Fruit fly (Drosophila melanogaster) whole organism, embryonic: ENCODE data around the gene ph-d.
A peak's percentile ranks its signal among the peaks of the same experiment; 100 is the strongest.

ENCODE experiments used
- Abd-B ChIP-seq: fragments of 200-800 bp; sonication (Bioruptor generic); optimal IDR thresholded peaks from 2 replicates; lab custom pipeline; 2018; ENCODE audit warnings: missing biosample characterization, mild to moderate bottlenecking, missing genetic modification characterization, moderate library complexity
- Blimp-1 ChIP-seq: fragments of 200-800 bp; sonication (Bioruptor generic); optimal IDR thresholded peaks from 3 replicates; lab custom pipeline; 2018; ENCODE audit warnings: missing biosample characterization, missing genetic modification characterization, mild to moderate bottlenecking, moderate library complexity, missing genetic modification reagents
- BtbVII ChIP-seq: fragments of 200-800 bp; sonication (Bioruptor generic); optimal IDR thresholded peaks from 3 replicates; lab custom pipeline; 2017; ENCODE audit warnings: missing biosample characterization, mild to moderate bottlenecking, missing genetic modification characterization
- CG10267 ChIP-seq: fragments of 200-800 bp; sonication (Bioruptor generic); optimal IDR thresholded peaks from 2 replicates; lab custom pipeline; 2018; ENCODE audit warnings: missing biosample characterization, mild to moderate bottlenecking, missing genetic modification characterization, moderate library complexity
- CG11560 ChIP-seq: fragments of 200-800 bp; sonication (Bioruptor generic); IDR thresholded peaks from 3 replicates; pipeline ENCODE4 v1.3.6; 2022; ENCODE audit warnings: missing biosample characterization, missing genetic modification characterization
- CG15601 ChIP-seq: fragments of 200-800 bp; sonication (Bioruptor generic); optimal IDR thresholded peaks from 3 replicates; lab custom pipeline; 2019; ENCODE audit warnings: missing biosample characterization, mild to moderate bottlenecking, missing genetic modification characterization, moderate library complexity
- CG17361 ChIP-seq: fragments of 200-800 bp; sonication (Bioruptor generic); IDR thresholded peaks from 3 replicates; pipeline ENCODE4 v1.3.6; 2022; ENCODE audit warnings: missing biosample characterization, missing genetic modification characterization
- CG18619 ChIP-seq: fragments of 200-800 bp; sonication (Bioruptor generic); optimal IDR thresholded peaks from 3 replicates; lab custom pipeline; 2017; ENCODE audit warnings: missing biosample characterization, mild to moderate bottlenecking, missing genetic modification characterization
- CG2116 ChIP-seq: fragments of 200-800 bp; sonication (Bioruptor generic); optimal IDR thresholded peaks from 3 replicates; lab custom pipeline; 2018; ENCODE audit warnings: missing biosample characterization, mild to moderate bottlenecking, missing genetic modification characterization
- CG31365 ChIP-seq: fragments of 200-800 bp; sonication (Bioruptor generic); optimal IDR thresholded peaks from 2 replicates; lab custom pipeline; 2018; ENCODE audit warnings: missing biosample characterization, mild to moderate bottlenecking, missing genetic modification characterization
- CG34224 ChIP-seq: fragments of 200-800 bp; sonication (Bioruptor generic); IDR thresholded peaks from 3 replicates; pipeline ENCODE4 v1.3.6; 2022; ENCODE audit warnings: missing biosample characterization, missing genetic modification characterization; ENCODE audit not compliant: partially characterized antibody
- CG3838 ChIP-seq: fragments of 200-800 bp; sonication (Bioruptor generic); optimal IDR thresholded peaks from 3 replicates; lab custom pipeline; 2016; ENCODE audit warnings: missing biosample characterization, missing genetic modification characterization
- CG3847 ChIP-seq: fragments of 200-800 bp; sonication (Bioruptor generic); IDR thresholded peaks from 2 replicates; pipeline ENCODE4 v1.3.6; 2022; ENCODE audit warnings: missing biosample characterization, missing genetic modification characterization
- CG4282 ChIP-seq: fragments of 200-800 bp; sonication (Bioruptor generic); optimal IDR thresholded peaks from 2 replicates; lab custom pipeline; 2016; ENCODE audit warnings: missing biosample characterization, missing genetic modification characterization
- CG4360 ChIP-seq: fragments of 200-800 bp; sonication (Bioruptor generic); IDR thresholded peaks from 2 replicates; pipeline ENCODE4 v1.3.6; 2022; ENCODE audit warnings: missing biosample characterization, missing genetic modification characterization
- CG6654 ChIP-seq: fragments of 200-800 bp; sonication (Bioruptor generic); optimal IDR thresholded peaks from 2 replicates; lab custom pipeline; 2017; ENCODE audit warnings: missing biosample characterization, mild to moderate bottlenecking, missing genetic modification characterization
- CG8765 ChIP-seq: fragments of 200-800 bp; sonication (Bioruptor generic); IDR thresholded peaks from 2 replicates; pipeline ENCODE4 v1.3.6; 2022; ENCODE audit warnings: missing biosample characterization, missing genetic modification characterization
- CG8944 ChIP-seq: fragments of 200-800 bp; sonication (Bioruptor generic); optimal IDR thresholded peaks from 3 replicates; lab custom pipeline; 2016; ENCODE audit warnings: missing biosample characterization, missing genetic modification characterization
- CTCF ChIP-seq: fragments of 200-800 bp; sonication (Bioruptor generic); optimal IDR thresholded peaks from 2 replicates; lab custom pipeline; 2017; ENCODE audit warnings: missing biosample characterization, mild to moderate bottlenecking, missing genetic modification characterization, moderate library complexity
- Camta ChIP-seq: fragments of 200-800 bp; sonication (Bioruptor generic); optimal IDR thresholded peaks from 2 replicates; lab custom pipeline; 2016; ENCODE audit warnings: missing biosample characterization, missing genetic modification characterization
- Dp ChIP-seq: fragments of 200-800 bp; sonication (Bioruptor generic); optimal IDR thresholded peaks from 2 replicates; lab custom pipeline; 2018; ENCODE audit warnings: missing biosample characterization, mild to moderate bottlenecking, missing genetic modification characterization, moderate library complexity
- Drgx ChIP-seq: fragments of 200-800 bp; sonication (Bioruptor generic); IDR thresholded peaks from 2 replicates; pipeline ENCODE4 v1.3.6; 2022; ENCODE audit warnings: missing biosample characterization, missing genetic modification characterization
- Fer3 ChIP-seq: fragments of 200-800 bp; sonication (Bioruptor generic); optimal IDR thresholded peaks from 2 replicates; lab custom pipeline; 2018; ENCODE audit warnings: missing biosample characterization, mild to moderate bottlenecking, missing genetic modification characterization, moderate library complexity
- HLH54F ChIP-seq: fragments of 200-800 bp; sonication (Bioruptor generic); optimal IDR thresholded peaks from 3 replicates; lab custom pipeline; 2016; ENCODE audit warnings: missing biosample characterization, missing genetic modification characterization
- Hr3 ChIP-seq: fragments of 200-800 bp; sonication (Bioruptor generic); optimal IDR thresholded peaks from 3 replicates; lab custom pipeline; 2016; ENCODE audit warnings: missing biosample characterization, missing genetic modification characterization
- Med ChIP-seq: fragments of 200-800 bp; sonication (Bioruptor generic); peaks from one replicate; lab custom pipeline; 2016; ENCODE audit warnings: missing biosample characterization, missing genetic modification characterization, mild to moderate bottlenecking, inconsistent platforms, moderate library complexity
- NC2β ChIP-seq: fragments of 200-800 bp; sonication (Bioruptor generic); optimal IDR thresholded peaks from 2 replicates; lab custom pipeline; 2016; ENCODE audit warnings: missing biosample characterization, missing genetic modification characterization
- Nf-YB ChIP-seq: fragments of 200-800 bp; sonication (Bioruptor generic); optimal IDR thresholded peaks from 3 replicates; lab custom pipeline; 2019; ENCODE audit warnings: missing biosample characterization, mild to moderate bottlenecking, missing genetic modification characterization, moderate library complexity
- NfI ChIP-seq: fragments of 200-800 bp; sonication (Bioruptor generic); optimal IDR thresholded peaks from 3 replicates; lab custom pipeline; 2018; ENCODE audit warnings: missing biosample characterization, mild to moderate bottlenecking, missing genetic modification characterization, moderate library complexity
- Sry-δ ChIP-seq: fragments of 200-800 bp; sonication (Bioruptor generic); optimal IDR thresholded peaks from 2 replicates; lab custom pipeline; 2016; ENCODE audit warnings: missing biosample characterization, missing genetic modification characterization
- al ChIP-seq: fragments of 200-800 bp; sonication (Bioruptor generic); IDR thresholded peaks from 2 replicates; pipeline ENCODE4 v1.3.6; 2022; ENCODE audit warnings: missing biosample characterization, missing genetic modification characterization
- ato ChIP-seq: fragments of 200-800 bp; sonication (Bioruptor generic); IDR thresholded peaks from 2 replicates; pipeline ENCODE4 v1.3.6; 2022; ENCODE audit warnings: missing biosample characterization, missing genetic modification characterization; ENCODE audit not compliant: partially characterized antibody
- bowl ChIP-seq: fragments of 200-800 bp; sonication (Bioruptor generic); IDR thresholded peaks from 2 replicates; pipeline ENCODE4 v1.3.6; 2022; ENCODE audit warnings: missing biosample characterization, missing genetic modification characterization
- cas ChIP-seq: fragments of 200-800 bp; sonication (Bioruptor generic); IDR thresholded peaks from 2 replicates; pipeline ENCODE4 v1.3.6; 2022; ENCODE audit warnings: missing biosample characterization, missing genetic modification characterization
- caup ChIP-seq: fragments of 200-800 bp; sonication (Bioruptor generic); optimal IDR thresholded peaks from 3 replicates; lab custom pipeline; 2017; ENCODE audit warnings: missing biosample characterization, mild to moderate bottlenecking, missing genetic modification characterization, moderate library complexity; ENCODE audit not compliant: severe bottlenecking
- chinmo ChIP-seq: fragments of 200-800 bp; sonication (Bioruptor generic); IDR thresholded peaks from 4 replicates; pipeline ENCODE4 v1.3.6; 2022; ENCODE audit warnings: missing biosample characterization, missing genetic modification characterization; ENCODE audit not compliant: partially characterized antibody
- ewg ChIP-seq: fragments of 200-800 bp; sonication (Bioruptor generic); optimal IDR thresholded peaks from 3 replicates; lab custom pipeline; 2017; ENCODE audit warnings: mild to moderate bottlenecking, missing biosample characterization, missing genetic modification reagents, missing genetic modification characterization
- gfzf ChIP-seq: fragments of 200-800 bp; sonication (Bioruptor generic); optimal IDR thresholded peaks from 2 replicates; lab custom pipeline; 2016; ENCODE audit warnings: missing biosample characterization, mild to moderate bottlenecking, missing genetic modification characterization, moderate library complexity
- her ChIP-seq: fragments of 200-800 bp; sonication (Bioruptor generic); optimal IDR thresholded peaks from 2 replicates; lab custom pipeline; 2016; ENCODE audit warnings: missing biosample characterization, missing genetic modification characterization
- insv ChIP-seq, 2 experiments: fragments of 200-800 bp; sonication (Bioruptor generic); optimal IDR thresholded peaks; 3 replicates each; lab custom pipeline; 2016 to 2018; ENCODE audit warnings: missing biosample characterization in 2 of 2, missing genetic modification characterization in 2 of 2
- kni ChIP-seq: fragments of 200-800 bp; sonication (Bioruptor generic); optimal IDR thresholded peaks from 3 replicates; lab custom pipeline; 2017; ENCODE audit warnings: mild to moderate bottlenecking, missing biosample characterization, missing genetic modification reagents, missing genetic modification characterization
- lab ChIP-seq: fragments of 200-800 bp; sonication (Bioruptor generic); optimal IDR thresholded peaks from 3 replicates; lab custom pipeline; 2017; ENCODE audit warnings: missing biosample characterization, missing genetic modification characterization, mild to moderate bottlenecking, moderate library complexity, missing genetic modification reagents
- lbe ChIP-seq: fragments of 200-800 bp; sonication (Bioruptor generic); optimal IDR thresholded peaks from 2 replicates; lab custom pipeline; 2016; ENCODE audit warnings: missing biosample characterization, mild to moderate bottlenecking, missing genetic modification characterization
- nmo ChIP-seq: fragments of 200-800 bp; sonication (Bioruptor generic); optimal IDR thresholded peaks from 2 replicates; lab custom pipeline; 2018; ENCODE audit warnings: missing biosample characterization, mild to moderate bottlenecking, missing genetic modification characterization, moderate library complexity
- pfk ChIP-seq: fragments of 200-800 bp; sonication (Bioruptor generic); optimal IDR thresholded peaks from 2 replicates; lab custom pipeline; 2018; ENCODE audit warnings: missing biosample characterization, mild to moderate bottlenecking, missing genetic modification characterization, moderate library complexity
- sd ChIP-seq: fragments of 200-800 bp; sonication (Bioruptor generic); optimal IDR thresholded peaks from 3 replicates; lab custom pipeline; 2018; ENCODE audit warnings: missing biosample characterization, mild to moderate bottlenecking, missing genetic modification characterization, moderate library complexity
- shn ChIP-seq: fragments of 200-800 bp; sonication (Bioruptor generic); optimal IDR thresholded peaks from 3 replicates; lab custom pipeline; 2016; ENCODE audit warnings: missing biosample characterization, missing genetic modification characterization
- sug ChIP-seq: fragments of 200-800 bp; optimal IDR thresholded peaks from 2 replicates; lab custom pipeline; 2019; ENCODE audit warnings: missing biosample characterization, mild to moderate bottlenecking, missing genetic modification characterization, moderate library complexity
- unc-4 ChIP-seq: fragments of 200-800 bp; sonication (Bioruptor generic); IDR thresholded peaks from 2 replicates; pipeline ENCODE4 v1.3.6; 2022; ENCODE audit warnings: missing biosample characterization, missing genetic modification characterization; ENCODE audit not compliant: partially characterized antibody

Gene ph-d

DNA sequence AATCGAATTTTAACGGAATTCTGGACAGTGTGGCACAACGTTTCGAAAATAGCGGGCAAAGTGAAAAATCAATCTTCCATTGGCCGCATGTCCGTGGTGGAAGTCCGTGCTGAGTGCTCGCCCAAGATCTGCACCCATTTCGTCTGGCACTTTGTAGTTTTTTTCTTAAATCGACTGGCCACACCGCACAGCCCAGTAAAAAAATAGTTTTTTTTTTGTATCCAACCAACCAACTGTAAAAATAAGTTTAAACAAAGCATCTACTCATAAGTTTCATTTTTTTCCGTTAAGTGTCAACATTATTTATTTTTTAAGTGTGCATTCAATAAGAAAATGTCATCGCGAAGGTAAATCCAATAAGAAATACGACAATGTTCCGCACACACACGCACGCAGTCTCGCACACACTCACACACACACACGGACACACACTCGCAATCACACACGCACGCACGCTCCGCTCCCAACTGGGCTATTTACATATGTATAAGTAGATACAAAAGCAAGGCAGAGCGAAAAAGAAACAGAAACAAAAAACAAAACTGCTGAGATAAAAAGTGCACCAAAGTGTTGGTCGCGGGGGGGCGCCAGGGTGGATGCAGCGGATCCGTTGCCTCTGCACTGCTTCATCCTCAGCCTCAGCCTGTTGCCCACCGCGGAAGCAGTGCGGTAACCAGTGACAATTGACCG lies 28.9 kb downstream of the ph-d start, which contains the start of gene csw (continued):
- peak; percentile 22 for TF ChIP-seq caup (GFP tag; lab: Kevin White, UChicago)
- peak; percentile 35 for TF ChIP-seq sd (tag; lab: Kevin White, UChicago)
- TF ChIP-seq al (GFP tag; lab: Robert Waterston, UW): no peak
- TF ChIP-seq Nf-YB (GFP tag; lab: Kevin White, UChicago): peak; percentile 23
- peak; percentile 95 for TF ChIP-seq CG10267 (tag; lab: Kevin White, UChicago)
- no peak for TF ChIP-seq pfk (GFP tag; lab: Kevin White, UChicago)
- TF ChIP-seq CG8765 (GFP tag; lab: Robert Waterston, UW): no peak
- TF ChIP-seq CG6654 (GFP tag; lab: Kevin White, UChicago): no peak
- no peak for TF ChIP-seq CG4360 (GFP tag; lab: Robert Waterston, UW)
- peak; percentile 3 for TF ChIP-seq Hr3 (GFP tag; lab: Kevin White, UChicago)
- peak; percentile 75 for TF ChIP-seq Dp (GFP tag; lab: Kevin White, UChicago)
- TF ChIP-seq Blimp-1: peak; percentile 29
- TF ChIP-seq shn: peak; percentile 44
- peak; percentile 31; the same call in 1 of the 3 replicates for TF ChIP-seq CG17361 (GFP tag; lab: Robert Waterston, UW)
- 0 out of 2 replicates have a peak, but pooled peaks have one; percentile 14 for TF ChIP-seq unc-4 (GFP tag; lab: Robert Waterston, UW)
- 0 out of 3 replicates have a peak, but pooled peaks have one; percentile 15 for TF ChIP-seq CG11560 (tag; lab: Robert Waterston, UW)
- TF ChIP-seq lbe (GFP tag; lab: Kevin White, UChicago): no peak
- peak; percentile 61 for TF ChIP-seq ewg
- peak; percentile 45 for TF ChIP-seq Abd-B (GFP tag; lab: Kevin White, UChicago)
- peak; percentile 44 for TF ChIP-seq NC2β (GFP tag; lab: Kevin White, UChicago)
- no peak for TF ChIP-seq BtbVII
- no peak for TF ChIP-seq cas (GFP tag; lab: Robert Waterston, UW)
- peak; percentile 91 for TF ChIP-seq CG31365 (tag; lab: Kevin White, UChicago)
- TF ChIP-seq CG18619: peak; percentile 29
- peak; percentile 54 for TF ChIP-seq CG8944
- TF ChIP-seq CG3838: no peak
- TF ChIP-seq CG3847: peak; percentile 87
- TF ChIP-seq lab (GFP tag; lab: Kevin White, UChicago): peak; percentile 3
- TF ChIP-seq ato (GFP tag; lab: Robert Waterston, UW): peak; percentile 54
- TF ChIP-seq her: peak; percentile 63
- peak; percentile 49 for TF ChIP-seq HLH54F (GFP tag; lab: Kevin White, UChicago)
- TF ChIP-seq gfzf (GFP tag; lab: Kevin White, UChicago): peak; percentile 98
- TF ChIP-seq chinmo: 0 out of 4 replicates have a peak, but pooled peaks have one; percentile 23
- peak; percentile 41 for TF ChIP-seq NfI (GFP tag; lab: Kevin White, UChicago)
- peak; percentile 39 to 95 for TF ChIP-seq insv (GFP tag; optimal IDR thresholded peaks at IDR 0.05; lab: Kevin White, UChicago)
- peak; percentile 2 for TF ChIP-seq sug (tag; lab: Kevin White, UChicago)
- TF ChIP-seq CTCF (GFP tag; lab: Kevin White, UChicago): peak; percentile 76
- TF ChIP-seq CG34224 (GFP tag; lab: Robert Waterston, UW): no peak
- TF ChIP-seq Fer3: peak; percentile 19
- no peak for TF ChIP-seq bowl (GFP tag; lab: Robert Waterston, UW)
- TF ChIP-seq Med (GFP tag; lab: Kevin White, UChicago): peak; percentile 96
- peak; percentile 12 for TF ChIP-seq Camta (GFP tag; lab: Kevin White, UChicago)
- peak; percentile 81 for TF ChIP-seq CG2116 (GFP tag; lab: Kevin White, UChicago)
- peak; percentile 86 for TF ChIP-seq Drgx (GFP tag; lab: Robert Waterston, UW)
- peak; percentile 31 for TF ChIP-seq CG4282 (GFP tag; lab: Kevin White, UChicago)
- peak; percentile 69 for TF ChIP-seq Sry-δ (GFP tag; lab: Kevin White, UChicago)
- peak; percentile 51 for TF ChIP-seq nmo (GFP tag; lab: Kevin White, UChicago)
- peak; percentile 36 for TF ChIP-seq kni
- TF ChIP-seq CG15601 (tag; lab: Kevin White, UChicago): peak; percentile 40
